Worm (Caenorhabditis elegans) whole organism, L3 larva: ENCODE results near the gene K02F3.2.

ENCODE experiments used
- R02D3.7 ChIP-seq: fragments of 150-350 bp; optimal IDR thresholded peaks from 2 replicates; lab custom pipeline; 2014; ENCODE audit warnings: missing biosample characterization, missing genetic modification characterization
- ama-1 ChIP-seq: fragments of 150-350 bp; optimal IDR thresholded peaks from 2 replicates; lab custom pipeline; 2018
- ceh-82 ChIP-seq: fragments of 150-350 bp; optimal IDR thresholded peaks from 2 replicates; lab custom pipeline; 2014; ENCODE audit warnings: missing biosample characterization, missing genetic modification characterization
- fos-1 ChIP-seq: fragments of 150-350 bp; optimal IDR thresholded peaks from 2 replicates; lab custom pipeline; 2014; ENCODE audit warnings: missing biosample characterization, missing genetic modification characterization
- nfya-1 ChIP-seq: sonication (generic microtip); optimal IDR thresholded peaks from 2 replicates; lab custom pipeline; 2017; ENCODE audit warnings: missing genetic modification characterization, mild to moderate bottlenecking, missing compliant biosample characterization, antibody characterized with exemption, moderate library complexity; ENCODE audit not compliant: insufficient read depth
- nhr-11 ChIP-seq: fragments of 150-350 bp; optimal IDR thresholded peaks from 2 replicates; lab custom pipeline; 2014; ENCODE audit warnings: missing biosample characterization, missing genetic modification characterization
- nhr-12 ChIP-seq: fragments of 150-350 bp; optimal IDR thresholded peaks from 2 replicates; lab custom pipeline; 2014; ENCODE audit warnings: missing biosample characterization, missing genetic modification characterization
- nhr-23 ChIP-seq: fragments of 150-350 bp; optimal IDR thresholded peaks from 2 replicates; lab custom pipeline; 2014; ENCODE audit warnings: missing biosample characterization, missing genetic modification reagents, missing genetic modification characterization
- pha-4 ChIP-seq: fragments of 150-350 bp; optimal IDR thresholded peaks from 2 replicates; lab custom pipeline; 2014; ENCODE audit warnings: missing biosample characterization, missing genetic modification reagents, missing genetic modification characterization
- pqm-1 ChIP-seq: fragments of 150-350 bp; optimal IDR thresholded peaks from 2 replicates; lab custom pipeline; 2017; ENCODE audit warnings: missing biosample characterization, missing genetic modification characterization, inconsistent platforms
- tbx-2 ChIP-seq: sonication (generic microtip); optimal IDR thresholded peaks from 2 replicates; lab custom pipeline; 2016; ENCODE audit warnings: mild to moderate bottlenecking, missing genetic modification characterization, missing compliant biosample characterization
- unc-62 ChIP-seq: fragments of 150-350 bp; sonication (generic microtip); optimal IDR thresholded peaks from 4 replicates; lab custom pipeline; 2014; ENCODE audit warnings: missing biosample characterization, missing genetic modification reagents, missing genetic modification characterization
- ztf-11 ChIP-seq: fragments of 150-350 bp; optimal IDR thresholded peaks from 2 replicates; lab custom pipeline; 2014; ENCODE audit warnings: missing biosample characterization, missing genetic modification characterization

DNA sequence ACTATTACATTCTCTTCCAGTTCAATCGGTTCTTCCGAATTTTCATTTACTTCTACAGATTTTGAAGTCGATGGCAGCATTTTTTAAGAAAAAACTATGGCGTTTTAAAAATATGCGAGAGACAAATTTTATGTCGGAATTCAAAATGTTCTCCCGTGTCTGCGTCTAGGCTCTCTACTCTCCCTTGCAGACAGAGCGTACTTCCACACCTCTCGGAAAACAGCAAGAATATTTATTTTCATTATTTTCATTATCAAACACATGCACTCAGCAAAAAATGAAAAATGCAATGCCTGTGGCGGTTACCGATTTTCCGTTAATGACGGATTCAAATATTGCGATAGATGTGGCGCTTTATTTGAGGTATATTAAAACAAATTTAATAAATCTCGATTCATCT is 49.9 kb downstream of the K02F3.2 start, which contains the start of the genes ztf-18 and F23H11.2:
- TF ChIP-seq fos-1 (no peak), nhr-23 (no peak), nfya-1 (no peak), pha-4 (tag; lab: Kevin White, UChicago) (no peak), ama-1 (no peak), ceh-82 (tag; lab: Kevin White, UChicago) (no peak), tbx-2 (no peak), pqm-1 (tag; lab: Kevin White, UChicago) (no peak), ztf-11 (tag; lab: Kevin White, UChicago) (no peak), nhr-12 (tag; lab: Kevin White, UChicago) (no peak), nhr-11 (tag; lab: Kevin White, UChicago) (no peak), unc-62 (GFP tag; lab: Kevin White, UChicago) (no peak), R02D3.7 (tag; lab: Kevin White, UChicago) (no peak)
